Worm (Caenorhabditis elegans) whole organism, L4 larva: ENCODE results near the gene C43H6.4.

ENCODE experiments used
- R02D3.7 ChIP-seq: fragments of 150-350 bp; sonication (generic microtip); optimal IDR thresholded peaks from 3 replicates; lab custom pipeline; 2014; ENCODE audit warnings: missing biosample characterization, missing genetic modification characterization
- Y105C5A.15 ChIP-seq: fragments of 200-800 bp; sonication (Bioruptor generic); IDR thresholded peaks from 2 replicates; pipeline ENCODE4 v1.3.6; 2022; ENCODE audit warnings: missing genetic modification characterization, missing compliant biosample characterization
- Y48G9A.11 ChIP-seq: fragments of 200-800 bp; sonication (Bioruptor generic); IDR thresholded peaks from 2 replicates; pipeline ENCODE4 v1.3.6; 2022; ENCODE audit warnings: missing genetic modification reagents, missing genetic modification characterization, missing compliant biosample characterization
- Y75B8A.6 ChIP-seq: fragments of 200-800 bp; sonication (Bioruptor generic); IDR thresholded peaks from 2 replicates; pipeline ENCODE4 v1.3.6; 2022; ENCODE audit warnings: missing genetic modification reagents, missing genetic modification characterization, missing compliant biosample characterization
- ZK546.5 ChIP-seq, 2 experiments: sonication (generic microtip); optimal IDR thresholded peaks; 2 replicates each; lab custom pipeline; 2017; ENCODE audit warnings: missing biosample characterization in 2 of 2, missing genetic modification characterization in 2 of 2
- aha-1 ChIP-seq: fragments of 150-350 bp; peaks from one replicate; lab custom pipeline; 2014; ENCODE audit warnings: missing biosample characterization, missing genetic modification characterization
- aly-2 ChIP-seq: sonication (generic microtip); optimal IDR thresholded peaks from 2 replicates; lab custom pipeline; 2018; ENCODE audit warnings: missing biosample characterization, missing genetic modification characterization
- ceh-32 ChIP-seq: sonication (generic microtip); optimal IDR thresholded peaks from 2 replicates; lab custom pipeline; 2016; ENCODE audit warnings: mild to moderate bottlenecking, missing genetic modification characterization, missing compliant biosample characterization; ENCODE audit not compliant: poor library complexity
- ceh-62 ChIP-seq: sonication (generic microtip); optimal IDR thresholded peaks from 2 replicates; lab custom pipeline; 2017; ENCODE audit warnings: missing biosample characterization, missing genetic modification characterization
- daf-19 ChIP-seq: fragments of 200-800 bp; sonication (Bioruptor generic); conservative IDR thresholded peaks from 2 replicates; pipeline ENCODE4 v1.3.6; 2022; ENCODE audit warnings: missing genetic modification characterization, missing compliant biosample characterization
- dmd-6 ChIP-seq: fragments of 200-800 bp; sonication (Bioruptor generic); IDR thresholded peaks from 2 replicates; pipeline ENCODE4 v1.3.6; 2022; ENCODE audit warnings: missing genetic modification reagents, missing genetic modification characterization, missing compliant biosample characterization
- dmd-9 ChIP-seq: fragments of 200-800 bp; sonication (Bioruptor generic); IDR thresholded peaks from 2 replicates; pipeline ENCODE4 v1.3.6; 2022; ENCODE audit warnings: missing genetic modification reagents, missing genetic modification characterization, missing compliant biosample characterization
- dpl-1 ChIP-seq: fragments of 150-350 bp; optimal IDR thresholded peaks from 2 replicates; lab custom pipeline; 2014; ENCODE audit warnings: missing biosample characterization, missing genetic modification reagents, missing genetic modification characterization
- duxl-1 ChIP-seq: sonication (generic microtip); optimal IDR thresholded peaks from 2 replicates; lab custom pipeline; 2016; ENCODE audit warnings: mild to moderate bottlenecking, missing genetic modification characterization, moderate library complexity, missing compliant biosample characterization; ENCODE audit not compliant: poor library complexity
- egl-27 ChIP-seq: sonication (generic microtip); optimal IDR thresholded peaks from 3 replicates; lab custom pipeline; 2017; ENCODE audit warnings: missing biosample characterization, missing genetic modification reagents, missing genetic modification characterization
- egl-43 ChIP-seq: fragments of 200-800 bp; sonication (Bioruptor generic); IDR thresholded peaks from 2 replicates; pipeline ENCODE4 v1.3.6; 2022; ENCODE audit warnings: missing genetic modification reagents, missing genetic modification characterization, missing compliant biosample characterization
- fkh-10 ChIP-seq: fragments of 150-350 bp; optimal IDR thresholded peaks from 2 replicates; lab custom pipeline; 2014; ENCODE audit warnings: missing biosample characterization, missing genetic modification reagents, missing genetic modification characterization
- fos-1 ChIP-seq: fragments of 150-350 bp; optimal IDR thresholded peaks from 2 replicates; lab custom pipeline; 2014; ENCODE audit warnings: missing biosample characterization, missing genetic modification characterization
- hif-1 ChIP-seq, 2 experiments: sonication (generic microtip); optimal IDR thresholded peaks; 2 replicates each; lab custom pipeline; 2016 to 2017; ENCODE audit warnings: missing compliant biosample characterization in 2 of 2, missing genetic modification characterization in 2 of 2, missing genetic modification reagents in 2 of 2, missing genotype in 2 of 2, mild to moderate bottlenecking in 1 of 2
- hlh-30 ChIP-seq: sonication (generic microtip); optimal IDR thresholded peaks from 2 replicates; lab custom pipeline; 2017; ENCODE audit warnings: antibody characterized with exemption, mild to moderate bottlenecking, missing genetic modification characterization, missing compliant biosample characterization; ENCODE audit not compliant: insufficient read depth
- hmg-1.1 ChIP-seq: fragments of 200-800 bp; sonication (Bioruptor generic); IDR thresholded peaks from 2 replicates; pipeline ENCODE4 v1.3.6; 2022; ENCODE audit warnings: missing genetic modification reagents, missing genetic modification characterization, missing compliant biosample characterization
- lim-7 ChIP-seq: fragments of 200-800 bp; sonication (Bioruptor generic); IDR thresholded peaks from 2 replicates; pipeline ENCODE4 v1.3.6; 2022; ENCODE audit warnings: missing genetic modification characterization, missing compliant biosample characterization
- lin-1 ChIP-seq: fragments of 200-800 bp; sonication (Bioruptor generic); IDR thresholded peaks from 2 replicates; pipeline ENCODE4 v1.3.6; 2022; ENCODE audit warnings: missing genetic modification reagents, missing genetic modification characterization, missing compliant biosample characterization
- lin-13 ChIP-seq: fragments of 150-350 bp; optimal IDR thresholded peaks from 2 replicates; lab custom pipeline; 2014; ENCODE audit warnings: missing biosample characterization, missing genetic modification reagents, missing genetic modification characterization
- lin-15B ChIP-seq: fragments of 150-350 bp; sonication (generic microtip); optimal IDR thresholded peaks from 3 replicates; lab custom pipeline; 2014; ENCODE audit warnings: missing biosample characterization, missing genetic modification characterization
- lin-29 ChIP-seq: fragments of 200-800 bp; sonication (Bioruptor generic); IDR thresholded peaks from 2 replicates; pipeline ENCODE4 v1.3.6; 2022; ENCODE audit warnings: missing genetic modification reagents, missing genetic modification characterization, missing compliant biosample characterization
- lsy-2 ChIP-seq, 2 experiments: fragments of 150-350 bp in 1 of 2; sonication (generic microtip) in 1 of 2; optimal IDR thresholded peaks; 2 replicates each; lab custom pipeline; 2014 to 2017; ENCODE audit warnings: missing biosample characterization in 2 of 2, missing genetic modification characterization in 2 of 2
- madf-9 ChIP-seq: fragments of 200-800 bp; sonication (Bioruptor generic); conservative IDR thresholded peaks from 2 replicates; pipeline ENCODE4 v1.3.6; 2022; ENCODE audit warnings: missing genetic modification reagents, missing genetic modification characterization, missing compliant biosample characterization
- mxl-2 ChIP-seq: fragments of 200-800 bp; sonication (Bioruptor generic); conservative IDR thresholded peaks from 2 replicates; pipeline ENCODE4 v1.3.6; 2022; ENCODE audit warnings: missing genetic modification reagents, missing genetic modification characterization, missing compliant biosample characterization
- nhr-11 ChIP-seq: fragments of 150-350 bp; optimal IDR thresholded peaks from 2 replicates; lab custom pipeline; 2014; ENCODE audit warnings: missing biosample characterization, missing genetic modification characterization
- nhr-111 ChIP-seq: fragments of 200-800 bp; sonication (Bioruptor generic); optimal IDR thresholded peaks from 2 replicates; lab custom pipeline; 2018; ENCODE audit warnings: mild to moderate bottlenecking, missing genetic modification characterization, missing compliant biosample characterization
- nhr-28 ChIP-seq: fragments of 150-350 bp; optimal IDR thresholded peaks from 2 replicates; lab custom pipeline; 2014; ENCODE audit warnings: missing biosample characterization, missing genetic modification characterization
- nhr-48 ChIP-seq: sonication (generic microtip); optimal IDR thresholded peaks from 2 replicates; lab custom pipeline; 2016; ENCODE audit warnings: mild to moderate bottlenecking, missing genetic modification characterization, missing compliant biosample characterization
- nhr-6 ChIP-seq: fragments of 150-350 bp; optimal IDR thresholded peaks from 2 replicates; lab custom pipeline; 2014; ENCODE audit warnings: missing biosample characterization, missing genetic modification characterization
- nhr-77 ChIP-seq: fragments of 150-350 bp; optimal IDR thresholded peaks from 2 replicates; lab custom pipeline; 2014; ENCODE audit warnings: missing biosample characterization, missing genetic modification characterization
- php-3 ChIP-seq: fragments of 200-800 bp; sonication (Bioruptor generic); IDR thresholded peaks from 2 replicates; pipeline ENCODE4 v1.3.6; 2022; ENCODE audit warnings: missing genetic modification reagents, missing genetic modification characterization, missing compliant biosample characterization
- rbr-2 ChIP-seq: sonication (generic microtip); optimal IDR thresholded peaks from 2 replicates; lab custom pipeline; 2016; ENCODE audit warnings: missing genotype, missing genetic modification characterization, missing compliant biosample characterization
- skn-1 ChIP-seq: fragments of 150-350 bp; optimal IDR thresholded peaks from 2 replicates; lab custom pipeline; 2014; ENCODE audit warnings: missing biosample characterization, missing genetic modification characterization
- snpc-1.2 ChIP-seq: fragments of 200-800 bp; sonication (Bioruptor generic); IDR thresholded peaks from 2 replicates; pipeline ENCODE4 v1.3.6; 2022; ENCODE audit warnings: missing genetic modification reagents, missing genetic modification characterization, missing compliant biosample characterization
- spr-3 ChIP-seq: fragments of 200-800 bp; sonication (Bioruptor generic); optimal IDR thresholded peaks from 2 replicates; lab custom pipeline; 2018; ENCODE audit warnings: mild to moderate bottlenecking, missing genetic modification characterization, missing compliant biosample characterization
- unc-62 ChIP-seq, 3 experiments: fragments of 150-350 bp in 1 of 3; sonication (generic microtip); optimal IDR thresholded peaks in 2 of 3; peaks in 1 of 3; 1 replicate in 1 of 3; 2 replicates in 2 of 3; lab custom pipeline; 2014 to 2017; ENCODE audit warnings: missing biosample characterization in 3 of 3, missing genetic modification characterization in 3 of 3, missing genetic modification reagents in 3 of 3, missing genotype in 1 of 3
- zfp-3 ChIP-seq: fragments of 200-800 bp; sonication (Bioruptor generic); conservative IDR thresholded peaks from 2 replicates; pipeline ENCODE4 v1.3.6; 2022; ENCODE audit warnings: missing genetic modification reagents, missing genetic modification characterization, missing compliant biosample characterization
- zip-11 ChIP-seq: fragments of 200-800 bp; sonication (Bioruptor generic); IDR thresholded peaks from 2 replicates; pipeline ENCODE4 v1.3.6; 2022; ENCODE audit warnings: missing genetic modification characterization, missing compliant biosample characterization
- ztf-7 ChIP-seq: fragments of 150-350 bp; optimal IDR thresholded peaks from 2 replicates; lab custom pipeline; 2014; ENCODE audit warnings: missing biosample characterization, missing genetic modification characterization

C43H6.4 gene

DNA sequence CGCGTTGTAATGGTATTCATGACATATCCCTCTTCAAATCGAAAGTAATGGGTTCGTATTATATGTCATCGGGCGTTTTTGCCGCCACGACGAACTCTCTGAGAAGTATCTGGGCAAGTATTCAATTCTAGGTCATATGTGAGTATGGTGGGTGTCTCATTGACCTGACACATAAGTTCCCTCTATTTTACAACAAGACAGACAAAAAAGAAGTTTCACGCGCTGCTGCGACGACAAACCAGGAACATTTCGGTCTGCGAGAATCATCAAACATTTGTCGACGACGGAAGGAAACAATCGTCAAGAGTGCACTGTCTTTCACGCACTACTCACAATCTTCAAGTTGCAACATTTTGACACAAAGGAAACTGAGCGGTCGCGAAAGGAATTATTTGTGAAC lies 21.5 kb downstream of the C43H6.4 start:
- TF ChIP-seq nhr-28 (tag; lab: Kevin White, UChicago) (peak; percentile 2), unc-62 (GFP tag; optimal IDR thresholded peaks at IDR 0.05 in 1 of 2; lab: Kevin White, UChicago) (peak in 1 of 2 experiments; percentile 92), unc-62 (tag; optimal IDR thresholded peaks at IDR 0.05; lab: Kevin White, UChicago) (no peak), hlh-30 (tag; lab: Kevin White, UChicago) (peak; percentile 6), ZK546.5 (tag; optimal IDR thresholded peaks at IDR 0.05; lab: Kevin White, UChicago) (no peak), dmd-6 (GFP tag; lab: Robert Waterston, UW) (peak; percentile 32)
- TF ChIP-seq, all 104 proteins: peak for 4

DNA sequence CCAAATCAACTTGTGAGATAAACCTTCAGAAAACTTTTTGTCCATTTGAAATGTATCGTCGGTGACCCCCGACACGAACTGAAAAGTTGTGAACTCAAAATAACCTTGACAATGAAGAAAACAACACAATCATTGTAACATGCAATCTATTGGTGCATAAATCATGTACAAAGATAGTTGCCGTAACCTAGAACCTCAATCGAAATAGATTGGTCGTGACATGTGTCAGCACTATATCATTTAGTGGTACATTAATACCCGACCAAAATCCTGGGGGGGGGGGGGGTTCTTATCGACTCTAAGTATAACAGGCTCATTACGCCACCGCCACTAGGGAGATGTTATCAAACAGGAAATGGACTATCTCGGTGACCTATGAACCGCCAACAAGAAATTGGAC lies 23.1 kb downstream of the C43H6.4 start:
- TF ChIP-seq Y48G9A.11 (GFP tag; lab: Robert Waterston, UW) (no peak), ztf-7 (tag; lab: Kevin White, UChicago) (no peak), lin-15B (tag; lab: Kevin White, UChicago) (no peak), egl-43 (GFP tag; lab: Robert Waterston, UW) (no peak), mxl-2 (GFP tag; lab: Robert Waterston, UW) (no peak), php-3 (GFP tag; lab: Robert Waterston, UW) (no peak), zfp-3 (no peak), Y75B8A.6 (no peak), skn-1 (no peak), rbr-2 (tag; lab: Kevin White, UChicago) (no peak), Y105C5A.15 (GFP tag; lab: Robert Waterston, UW) (no peak), lim-7 (GFP tag; lab: Robert Waterston, UW) (no peak), dpl-1 (GFP tag; lab: Kevin White, UChicago) (no peak), fkh-10 (no peak), lin-13 (GFP tag; lab: Kevin White, UChicago) (no peak), fos-1 (tag; lab: Kevin White, UChicago) (no peak)

DNA sequence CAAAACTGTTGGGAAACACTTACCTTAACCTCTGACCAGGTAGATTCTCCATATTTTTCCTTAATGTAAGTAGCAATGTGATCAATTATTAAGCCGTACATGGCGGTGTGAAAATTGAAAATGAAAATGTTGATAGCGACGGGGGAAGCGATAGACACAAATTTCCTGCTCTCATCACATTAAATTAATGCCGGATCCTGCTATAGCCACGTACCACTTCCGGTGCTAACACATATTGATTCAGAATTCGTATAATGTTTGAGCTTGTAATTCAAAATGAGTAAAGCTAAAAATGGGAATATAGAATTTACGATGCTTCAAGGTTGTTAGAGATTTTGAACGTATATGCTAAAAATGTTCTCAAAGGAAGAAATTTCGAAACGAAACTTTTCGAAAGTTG lies 23.6 kb downstream of the C43H6.4 start, which contains the start of gene gcy-31:
TSS of gene gcy-31 (minus strand) at position 101 of the 400 bp plus-strand sequence.
- peak; percentile 63 for TF ChIP-seq aha-1 (tag; lab: Kevin White, UChicago)
- TF ChIP-seq hif-1 (tag; optimal IDR thresholded peaks at IDR 0.05; lab: Kevin White, UChicago): no peak
- no peak for TF ChIP-seq zfp-3
- no peak for TF ChIP-seq nhr-6 (tag; lab: Kevin White, UChicago)
- TF ChIP-seq aly-2 (tag; lab: Kevin White, UChicago): no peak
- no peak for TF ChIP-seq madf-9
- no peak for TF ChIP-seq ceh-62 (tag; lab: Kevin White, UChicago)

DNA sequence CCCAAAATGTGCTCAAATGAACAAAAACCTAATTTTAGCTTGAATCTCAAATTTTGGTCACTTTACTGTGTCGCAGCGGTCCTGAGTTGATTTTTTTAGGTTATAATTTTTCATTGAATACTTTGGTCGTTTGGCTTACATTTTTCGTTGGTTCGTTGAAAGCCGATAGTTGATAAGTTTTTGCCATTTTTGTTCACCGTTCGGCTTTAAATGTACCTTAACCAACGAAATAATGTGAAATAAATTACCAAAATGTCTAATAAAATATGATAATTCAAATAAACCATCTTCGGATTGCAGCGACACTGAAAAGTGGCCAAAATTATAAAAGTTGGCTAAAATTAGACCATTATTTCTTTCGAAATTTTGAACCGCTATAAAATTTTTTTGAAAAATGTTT lies 26.5 kb downstream of the C43H6.4 start:
- TF ChIP-seq spr-3 (GFP tag; lab: Kevin White, UChicago) (no peak), lsy-2 (tag; optimal IDR thresholded peaks at IDR 0.05; lab: Kevin White, UChicago) (no peak), unc-62 (GFP tag; optimal IDR thresholded peaks at IDR 0.05 in 1 of 2; lab: Kevin White, UChicago) (peak in 1 of 2 experiments; percentile 94), unc-62 (tag; optimal IDR thresholded peaks at IDR 0.05; lab: Kevin White, UChicago) (no peak)

DNA sequence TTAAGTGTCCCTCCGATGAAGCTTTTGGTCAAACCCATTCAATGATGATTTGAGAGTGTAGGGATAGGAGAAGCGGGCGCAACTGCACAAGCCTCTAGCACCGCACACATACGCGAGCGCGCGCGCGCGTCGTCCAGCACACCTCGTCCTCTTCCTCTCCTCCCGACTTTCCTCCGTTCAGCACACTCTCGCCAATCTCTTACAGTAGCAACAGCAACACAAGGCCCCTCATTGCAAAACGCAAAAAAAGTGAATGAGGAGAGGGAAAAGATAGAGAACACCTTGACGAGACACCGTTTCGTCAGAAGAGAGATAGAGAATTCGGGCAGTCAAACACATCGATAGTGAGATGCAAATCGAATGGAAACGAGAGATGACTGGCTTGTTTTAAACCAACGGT lies 28.6 kb downstream of the C43H6.4 start:
- TF ChIP-seq rbr-2 (tag; lab: Kevin White, UChicago) (peak; percentile 51), hmg-1.1 (GFP tag; lab: Robert Waterston, UW) (no peak), daf-19 (GFP tag; lab: Robert Waterston, UW) (no peak), dmd-9 (GFP tag; lab: Robert Waterston, UW) (no peak), dmd-6 (GFP tag; lab: Robert Waterston, UW) (peak; percentile 63), ztf-7 (tag; lab: Kevin White, UChicago) (no peak), R02D3.7 (tag; lab: Kevin White, UChicago) (no peak), zip-11 (no peak), egl-27 (tag; lab: Kevin White, UChicago) (no peak), ceh-62 (tag; lab: Kevin White, UChicago) (no peak), nhr-11 (peak; percentile 1), nhr-111 (GFP tag; lab: Kevin White, UChicago) (no peak), nhr-77 (tag; lab: Kevin White, UChicago) (peak; percentile 23), lin-1 (GFP tag; lab: Robert Waterston, UW) (0 out of 2 replicates have a peak, but pooled peaks have one; percentile 27), lin-15B (tag; lab: Kevin White, UChicago) (no peak), snpc-1.2 (GFP tag; lab: Robert Waterston, UW) (no peak), nhr-48 (tag; lab: Kevin White, UChicago) (no peak), ceh-32 (no peak), duxl-1 (tag; lab: Kevin White, UChicago) (no peak), Y105C5A.15 (GFP tag; lab: Robert Waterston, UW) (no peak), lin-29 (no peak)
